Fruit fly (Drosophila melanogaster) whole organism, embryonic: ENCODE measurements around the gene CG13949.

Source experiments
- CG10979 ChIP-seq: fragments of 200-800 bp; sonication (Bioruptor generic); optimal IDR thresholded peaks from 2 replicates; lab custom pipeline; 2018; ENCODE audit warnings: missing biosample characterization, mild to moderate bottlenecking, missing genetic modification characterization, moderate library complexity
- CG12299 ChIP-seq: fragments of 200-800 bp; sonication (Bioruptor generic); optimal IDR thresholded peaks from 2 replicates; lab custom pipeline; 2018; ENCODE audit warnings: missing biosample characterization, mild to moderate bottlenecking, missing genetic modification characterization
- CG13296 ChIP-seq: fragments of 200-800 bp; sonication (Bioruptor generic); optimal IDR thresholded peaks from 3 replicates; lab custom pipeline; 2018; ENCODE audit warnings: missing biosample characterization, mild to moderate bottlenecking, missing genetic modification characterization
- CG15011 ChIP-seq: fragments of 200-800 bp; sonication (Bioruptor generic); optimal IDR thresholded peaks from 3 replicates; lab custom pipeline; 2018; ENCODE audit warnings: missing biosample characterization, mild to moderate bottlenecking, missing genetic modification characterization
- CG17359 ChIP-seq: fragments of 200-800 bp; sonication (Bioruptor generic); optimal IDR thresholded peaks from 3 replicates; lab custom pipeline; 2018; ENCODE audit warnings: missing biosample characterization, mild to moderate bottlenecking, missing genetic modification characterization, moderate library complexity
- CG2712 ChIP-seq: fragments of 200-800 bp; optimal IDR thresholded peaks from 3 replicates; lab custom pipeline; 2019; ENCODE audit warnings: missing biosample characterization, mild to moderate bottlenecking, missing genetic modification characterization, moderate library complexity
- CG30020 ChIP-seq: fragments of 200-800 bp; optimal IDR thresholded peaks from 2 replicates; lab custom pipeline; 2019; ENCODE audit warnings: missing biosample characterization, mild to moderate bottlenecking, missing genetic modification characterization, moderate library complexity
- CG30403 ChIP-seq: fragments of 200-800 bp; sonication (Bioruptor generic); optimal IDR thresholded peaks from 3 replicates; lab custom pipeline; 2016; ENCODE audit warnings: missing biosample characterization, missing genetic modification characterization
- CG33557 ChIP-seq: fragments of 200-800 bp; sonication (Bioruptor generic); optimal IDR thresholded peaks from 2 replicates; lab custom pipeline; 2019; ENCODE audit warnings: missing biosample characterization, mild to moderate bottlenecking, missing genetic modification characterization, moderate library complexity
- CG34422 ChIP-seq: fragments of 200-800 bp; sonication (Bioruptor generic); IDR thresholded peaks from 3 replicates; pipeline ENCODE4 v1.3.6; 2022; ENCODE audit warnings: missing biosample characterization, missing genetic modification characterization
- CG4282 ChIP-seq: fragments of 200-800 bp; sonication (Bioruptor generic); optimal IDR thresholded peaks from 2 replicates; lab custom pipeline; 2016; ENCODE audit warnings: missing biosample characterization, missing genetic modification characterization
- CG7556 ChIP-seq: fragments of 200-800 bp; sonication (Bioruptor generic); optimal IDR thresholded peaks from 2 replicates; lab custom pipeline; 2017; ENCODE audit warnings: missing biosample characterization, mild to moderate bottlenecking, missing genetic modification characterization
- HmgZ ChIP-seq: fragments of 200-800 bp; sonication (Bioruptor generic); optimal IDR thresholded peaks from 2 replicates; lab custom pipeline; 2018; ENCODE audit warnings: missing biosample characterization, mild to moderate bottlenecking, missing genetic modification characterization
- Med ChIP-seq: fragments of 200-800 bp; sonication (Bioruptor generic); peaks from one replicate; lab custom pipeline; 2016; ENCODE audit warnings: missing biosample characterization, missing genetic modification characterization, mild to moderate bottlenecking, inconsistent platforms, moderate library complexity
- NfI ChIP-seq: fragments of 200-800 bp; sonication (Bioruptor generic); optimal IDR thresholded peaks from 3 replicates; lab custom pipeline; 2018; ENCODE audit warnings: missing biosample characterization, mild to moderate bottlenecking, missing genetic modification characterization, moderate library complexity
- Pdp1 ChIP-seq, 2 experiments: fragments of 200-800 bp; sonication (Bioruptor generic); optimal IDR thresholded peaks; 3 replicates each; lab custom pipeline; 2016; ENCODE audit warnings: missing biosample characterization in 2 of 2, missing genetic modification characterization in 2 of 2, mild to moderate bottlenecking in 1 of 2, moderate library complexity in 1 of 2
- Rx ChIP-seq: fragments of 200-800 bp; sonication (Bioruptor generic); IDR thresholded peaks from 2 replicates; pipeline ENCODE4 v1.3.6; 2022; ENCODE audit warnings: missing biosample characterization, missing genetic modification characterization
- Six4 ChIP-seq: fragments of 200-800 bp; sonication (Bioruptor generic); optimal IDR thresholded peaks from 2 replicates; lab custom pipeline; 2016; ENCODE audit warnings: missing biosample characterization, missing genetic modification characterization
- Spps ChIP-seq: fragments of 200-800 bp; sonication (Bioruptor generic); optimal IDR thresholded peaks from 2 replicates; lab custom pipeline; 2018; ENCODE audit warnings: missing biosample characterization, mild to moderate bottlenecking, missing genetic modification characterization
- Vsx1 ChIP-seq: fragments of 200-800 bp; sonication (Bioruptor generic); optimal IDR thresholded peaks from 2 replicates; lab custom pipeline; 2017; ENCODE audit warnings: missing biosample characterization, mild to moderate bottlenecking, missing genetic modification characterization, missing genetic modification reagents
- bsh ChIP-seq, 2 experiments: fragments of 200-800 bp; sonication (Bioruptor generic); optimal IDR thresholded peaks; 2 replicates each; lab custom pipeline; 2017 to 2018; ENCODE audit warnings: mild to moderate bottlenecking in 2 of 2, missing biosample characterization in 2 of 2, missing genetic modification characterization in 2 of 2, moderate library complexity in 1 of 2
- corto ChIP-seq: fragments of 200-800 bp; sonication (Bioruptor generic); optimal IDR thresholded peaks from 2 replicates; lab custom pipeline; 2016; ENCODE audit warnings: missing biosample characterization, mild to moderate bottlenecking, missing genetic modification characterization, moderate library complexity
- crol ChIP-seq: fragments of 200-800 bp; sonication (Bioruptor generic); IDR thresholded peaks from 2 replicates; pipeline ENCODE4 v1.3.6; 2022; ENCODE audit warnings: missing biosample characterization, missing genetic modification characterization
- danr ChIP-seq: fragments of 200-800 bp; sonication (Bioruptor generic); IDR thresholded peaks from 2 replicates; pipeline ENCODE4 v1.3.6; 2022; ENCODE audit warnings: missing biosample characterization, missing genetic modification characterization
- kni ChIP-seq: fragments of 200-800 bp; sonication (Bioruptor generic); optimal IDR thresholded peaks from 3 replicates; lab custom pipeline; 2017; ENCODE audit warnings: mild to moderate bottlenecking, missing biosample characterization, missing genetic modification reagents, missing genetic modification characterization
- lbe ChIP-seq: fragments of 200-800 bp; sonication (Bioruptor generic); optimal IDR thresholded peaks from 2 replicates; lab custom pipeline; 2016; ENCODE audit warnings: missing biosample characterization, mild to moderate bottlenecking, missing genetic modification characterization
- nom ChIP-seq: fragments of 200-800 bp; sonication (Bioruptor generic); optimal IDR thresholded peaks from 2 replicates; lab custom pipeline; 2017; ENCODE audit warnings: missing biosample characterization, missing genetic modification characterization, mild to moderate bottlenecking, moderate library complexity, missing genetic modification reagents
- run ChIP-seq: fragments of 200-800 bp; sonication (Bioruptor generic); optimal IDR thresholded peaks from 3 replicates; lab custom pipeline; 2018; ENCODE audit warnings: missing biosample characterization, mild to moderate bottlenecking, missing genetic modification characterization
- sens ChIP-seq: fragments of 200-800 bp; sonication (Bioruptor generic); peaks from one replicate; lab custom pipeline; 2016; ENCODE audit warnings: missing biosample characterization, missing genetic modification characterization
- zf30C ChIP-seq: fragments of 200-800 bp; sonication (Bioruptor generic); optimal IDR thresholded peaks from 3 replicates; lab custom pipeline; 2018; ENCODE audit warnings: missing biosample characterization, mild to moderate bottlenecking, missing genetic modification characterization

Gene CG13949

dm6 chr2L:847189-847987 is 7.7 kb upstream of the CG13949 start (continued):
- TF ChIP-seq CG10979 (tag; lab: Kevin White, UChicago) (peak; percentile 4), Pdp1 (GFP tag; optimal IDR thresholded peaks at IDR 0.05; lab: Kevin White, UChicago) (peak in 1 of 2 experiments; percentile 15), NfI (GFP tag; lab: Kevin White, UChicago) (no peak), Rx (GFP tag; lab: Robert Waterston, UW) (no peak), CG2712 (peak; percentile 26), CG15011 (GFP tag; lab: Kevin White, UChicago) (no peak), Spps (tag; lab: Kevin White, UChicago) (no peak), CG30020 (no peak), CG30403 (GFP tag; lab: Kevin White, UChicago) (peak; percentile 35), CG7556 (GFP tag; lab: Kevin White, UChicago) (peak; percentile 37)

DNA sequence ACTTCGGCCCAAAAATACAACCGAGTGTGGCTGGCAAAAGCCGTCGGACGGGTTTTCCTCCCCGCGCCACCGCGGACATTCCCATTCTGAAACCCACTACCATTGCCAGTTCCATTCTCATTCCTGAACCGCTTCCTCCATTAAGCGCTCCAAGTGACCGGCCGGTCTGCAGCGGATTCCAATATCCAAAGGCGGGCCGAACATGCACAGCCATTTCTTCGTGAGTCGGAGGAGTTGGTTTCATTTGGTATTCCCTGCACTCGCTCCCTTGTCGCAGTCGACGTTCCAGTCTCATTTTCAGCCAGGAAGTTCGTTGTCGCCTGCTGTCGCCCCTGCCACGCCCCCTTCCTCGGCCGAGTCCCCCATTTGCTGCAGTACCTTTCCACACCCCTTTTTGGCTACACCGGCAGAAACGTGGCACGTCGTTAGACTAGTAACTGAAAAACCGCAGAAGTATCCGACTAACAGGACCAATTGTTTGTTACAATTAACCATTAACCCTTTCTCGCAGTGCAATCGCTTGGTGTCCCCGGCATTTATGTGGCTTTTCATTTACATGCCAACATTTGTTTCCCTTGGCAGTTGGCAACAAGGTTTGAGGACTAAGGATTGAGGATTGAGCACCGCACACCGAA is 7.0 kb upstream of the CG13949 start:
- TF ChIP-seq CG34422 (GFP tag; lab: Robert Waterston, UW) (no peak), corto (GFP tag; lab: Kevin White, UChicago) (peak; percentile 45), crol (peak; percentile 40; the same call in 1 of the 2 replicates), CG17359 (tag; lab: Kevin White, UChicago) (no peak), CG12299 (tag; lab: Kevin White, UChicago) (no peak), Six4 (GFP tag; lab: Kevin White, UChicago) (no peak), lbe (GFP tag; lab: Kevin White, UChicago) (peak; percentile 38), CG33557 (no peak), zf30C (GFP tag; lab: Kevin White, UChicago) (peak; percentile 27), Vsx1 (GFP tag; lab: Kevin White, UChicago) (no peak), danr (GFP tag; lab: Robert Waterston, UW) (no peak), kni (GFP tag; lab: Kevin White, UChicago) (peak; percentile 67), HmgZ (tag; lab: Kevin White, UChicago) (no peak), Med (GFP tag; lab: Kevin White, UChicago) (peak; percentile 43), sens (peak; percentile 22), CG4282 (GFP tag; lab: Kevin White, UChicago) (no peak), bsh (GFP tag; optimal IDR thresholded peaks at IDR 0.05; lab: Kevin White, UChicago) (peak in 1 of 2 experiments; percentile 32), nom (GFP tag; lab: Kevin White, UChicago) (peak; percentile 65), run (tag; lab: Kevin White, UChicago) (no peak)
- TF ChIP-seq, all 482 proteins: peak for 9

DNA sequence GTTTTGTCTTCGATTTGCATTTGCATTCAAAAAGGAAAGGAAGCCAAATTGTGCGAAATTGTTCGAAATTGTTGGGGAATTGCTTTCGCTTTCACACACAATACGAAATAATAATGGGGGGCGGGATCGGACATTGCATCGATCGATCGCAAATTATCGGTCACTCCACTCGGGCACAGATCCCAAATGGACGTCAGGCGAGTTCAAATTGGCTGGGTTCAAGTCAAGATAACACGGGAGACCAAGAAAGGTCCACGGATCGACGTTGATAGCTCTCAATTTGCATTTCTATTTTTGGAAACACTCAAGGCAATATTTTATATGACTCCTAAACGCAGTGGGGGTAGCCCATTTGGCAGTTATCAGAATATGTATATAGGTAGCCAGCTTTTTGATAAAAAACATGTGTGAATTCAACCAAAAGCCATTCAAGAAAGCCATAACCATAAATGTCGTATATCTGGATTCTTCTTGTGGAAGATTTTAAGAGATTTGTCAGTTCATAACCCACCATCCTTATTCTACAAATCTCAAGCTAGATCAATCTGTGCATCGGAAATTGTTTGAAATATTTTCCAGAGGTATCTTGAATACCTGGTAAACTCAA is 5.9 kb upstream of the CG13949 start:
- peak; percentile 9 for TF ChIP-seq sens
- TF ChIP-seq CG13296 (GFP tag; lab: Kevin White, UChicago) = no peak
